Fruit fly (Drosophila melanogaster) whole organism, prepupa: ENCODE measurements around the gene pHCl-1.

Experiments used
- Blimp-1 ChIP-seq: fragments of 200-800 bp; sonication (Bioruptor generic); optimal IDR thresholded peaks from 3 replicates; lab custom pipeline; 2017; ENCODE audit warnings: missing biosample characterization, missing genetic modification characterization, mild to moderate bottlenecking, moderate library complexity, missing genetic modification reagents
- CG10669 ChIP-seq: fragments of 200-800 bp; sonication (Bioruptor generic); optimal IDR thresholded peaks from 3 replicates; lab custom pipeline; 2018; ENCODE audit warnings: missing biosample characterization, mild to moderate bottlenecking, missing genetic modification characterization, moderate library complexity
- CG11762 ChIP-seq: fragments of 200-800 bp; sonication (Bioruptor generic); optimal IDR thresholded peaks from 3 replicates; lab custom pipeline; 2016; ENCODE audit warnings: missing biosample characterization, missing genetic modification characterization; ENCODE audit not compliant: insufficient read depth
- CG15336 ChIP-seq: fragments of 200-800 bp; sonication (Bioruptor generic); IDR thresholded peaks from 2 replicates; pipeline ENCODE4 v1.3.6; 2022; ENCODE audit warnings: missing biosample characterization, missing genetic modification characterization
- CG1621 ChIP-seq: fragments of 200-800 bp; sonication (Bioruptor generic); optimal IDR thresholded peaks from 3 replicates; lab custom pipeline; 2018; ENCODE audit warnings: missing biosample characterization, mild to moderate bottlenecking, missing genetic modification characterization
- CG3032 ChIP-seq: fragments of 200-800 bp; optimal IDR thresholded peaks from 2 replicates; lab custom pipeline; 2019; ENCODE audit warnings: missing biosample characterization, mild to moderate bottlenecking, missing genetic modification characterization, moderate library complexity
- CG31627 ChIP-seq: fragments of 200-800 bp; sonication (Bioruptor generic); optimal IDR thresholded peaks from 3 replicates; lab custom pipeline; 2016; ENCODE audit warnings: missing biosample characterization, missing genetic modification characterization
- CG6163 ChIP-seq: fragments of 200-800 bp; sonication (Bioruptor generic); IDR thresholded peaks from 3 replicates; pipeline ENCODE4 v1.3.6; 2022; ENCODE audit warnings: missing biosample characterization, missing genetic modification characterization
- CG6276 ChIP-seq: fragments of 200-800 bp; sonication (Bioruptor generic); optimal IDR thresholded peaks from 2 replicates; lab custom pipeline; 2017; ENCODE audit warnings: missing biosample characterization, mild to moderate bottlenecking, missing genetic modification characterization
- CG6792 ChIP-seq: fragments of 200-800 bp; sonication (Bioruptor generic); optimal IDR thresholded peaks from 3 replicates; lab custom pipeline; 2016; ENCODE audit warnings: missing biosample characterization, missing genetic modification characterization
- CG6808 ChIP-seq: fragments of 200-800 bp; sonication (Bioruptor generic); optimal IDR thresholded peaks from 3 replicates; lab custom pipeline; 2017; ENCODE audit warnings: missing biosample characterization, missing genetic modification characterization, mild to moderate bottlenecking, moderate library complexity, missing genetic modification reagents
- CG6854 ChIP-seq: fragments of 200-800 bp; sonication (Bioruptor generic); optimal IDR thresholded peaks from 2 replicates; lab custom pipeline; 2017; ENCODE audit warnings: missing biosample characterization, mild to moderate bottlenecking, missing genetic modification characterization
- CG8119 ChIP-seq: fragments of 200-800 bp; sonication (Bioruptor generic); IDR thresholded peaks from 3 replicates; pipeline ENCODE4 v1.3.6; 2022; ENCODE audit warnings: missing biosample characterization, missing genetic modification characterization
- CG8632 ChIP-seq: fragments of 200-800 bp; sonication (Bioruptor generic); optimal IDR thresholded peaks from 3 replicates; lab custom pipeline; 2016; ENCODE audit warnings: missing biosample characterization, missing genetic modification characterization
- CG9139 ChIP-seq: fragments of 200-800 bp; sonication (Bioruptor generic); optimal IDR thresholded peaks from 3 replicates; lab custom pipeline; 2017; ENCODE audit warnings: missing biosample characterization, mild to moderate bottlenecking, missing genetic modification characterization
- Eip75B ChIP-seq: fragments of 200-800 bp; sonication (Bioruptor generic); optimal IDR thresholded peaks from 3 replicates; lab custom pipeline; 2016; ENCODE audit warnings: missing biosample characterization, missing genetic modification characterization
- Eip78C ChIP-seq: fragments of 200-800 bp; sonication (Bioruptor generic); peaks from one replicate; lab custom pipeline; 2016; ENCODE audit warnings: missing biosample characterization, missing genetic modification characterization
- Eip93F ChIP-seq: fragments of 200-800 bp; sonication (Bioruptor generic); optimal IDR thresholded peaks from 2 replicates; lab custom pipeline; 2016; ENCODE audit warnings: missing biosample characterization, mild to moderate bottlenecking, missing genetic modification characterization
- Ets21C ChIP-seq: fragments of 200-800 bp; sonication (Bioruptor generic); optimal IDR thresholded peaks from 3 replicates; lab custom pipeline; 2016; ENCODE audit warnings: missing biosample characterization, missing genetic modification characterization
- Ets96B ChIP-seq: fragments of 200-800 bp; optimal IDR thresholded peaks from 2 replicates; lab custom pipeline; 2019; ENCODE audit warnings: missing biosample characterization, mild to moderate bottlenecking, missing genetic modification characterization, moderate library complexity
- Hr39 ChIP-seq: fragments of 200-800 bp; sonication (Bioruptor generic); optimal IDR thresholded peaks from 2 replicates; lab custom pipeline; 2016; ENCODE audit warnings: missing biosample characterization, missing genetic modification characterization
- Hr4 ChIP-seq: fragments of 200-800 bp; sonication (Bioruptor generic); optimal IDR thresholded peaks from 3 replicates; lab custom pipeline; 2016; ENCODE audit warnings: missing biosample characterization, missing genetic modification characterization
- OdsH ChIP-seq: fragments of 200-800 bp; sonication (Bioruptor generic); optimal IDR thresholded peaks from 3 replicates; lab custom pipeline; 2016; ENCODE audit warnings: missing biosample characterization, missing genetic modification characterization
- Smox ChIP-seq: fragments of 200-800 bp; sonication (Bioruptor generic); optimal IDR thresholded peaks from 3 replicates; lab custom pipeline; 2016; ENCODE audit warnings: missing biosample characterization, missing genetic modification characterization
- Sox102F ChIP-seq: fragments of 200-800 bp; sonication (Bioruptor generic); optimal IDR thresholded peaks from 2 replicates; lab custom pipeline; 2016; ENCODE audit warnings: missing biosample characterization, mild to moderate bottlenecking, missing genetic modification characterization
- Sox14 ChIP-seq: fragments of 200-800 bp; sonication (Bioruptor generic); optimal IDR thresholded peaks from 3 replicates; lab custom pipeline; 2016; ENCODE audit warnings: missing biosample characterization, missing genetic modification characterization
- Sox15 ChIP-seq: fragments of 200-800 bp; sonication (Bioruptor generic); optimal IDR thresholded peaks from 3 replicates; lab custom pipeline; 2016; ENCODE audit warnings: missing biosample characterization, missing genetic modification characterization
- achi ChIP-seq: fragments of 200-800 bp; sonication (Bioruptor generic); optimal IDR thresholded peaks from 3 replicates; lab custom pipeline; 2016; ENCODE audit warnings: missing biosample characterization, missing genetic modification characterization
- acj6 ChIP-seq: fragments of 200-800 bp; sonication (Bioruptor generic); optimal IDR thresholded peaks from 3 replicates; lab custom pipeline; 2016; ENCODE audit warnings: missing biosample characterization, missing genetic modification characterization
- cyc ChIP-seq: fragments of 200-800 bp; sonication (Bioruptor generic); optimal IDR thresholded peaks from 3 replicates; lab custom pipeline; 2016; ENCODE audit warnings: missing biosample characterization, missing genetic modification characterization
- dac ChIP-seq: fragments of 200-800 bp; sonication (Bioruptor generic); optimal IDR thresholded peaks from 2 replicates; lab custom pipeline; 2017; ENCODE audit warnings: missing biosample characterization, mild to moderate bottlenecking, missing genetic modification characterization
- dsx ChIP-seq: fragments of 200-800 bp; optimal IDR thresholded peaks from 3 replicates; lab custom pipeline; 2019; ENCODE audit warnings: missing biosample characterization, mild to moderate bottlenecking, missing genetic modification characterization, moderate library complexity; ENCODE audit not compliant: poor library complexity, severe bottlenecking
- eg ChIP-seq: fragments of 200-800 bp; sonication (Bioruptor generic); IDR thresholded peaks from 3 replicates; pipeline ENCODE4 v1.3.6; 2022; ENCODE audit warnings: missing biosample characterization, missing genetic modification characterization
- esn ChIP-seq: fragments of 200-800 bp; sonication (Bioruptor generic); optimal IDR thresholded peaks from 2 replicates; lab custom pipeline; 2016; ENCODE audit warnings: missing biosample characterization, mild to moderate bottlenecking, missing genetic modification characterization, moderate library complexity
- fd59A ChIP-seq: fragments of 200-800 bp; sonication (Bioruptor generic); optimal IDR thresholded peaks from 2 replicates; lab custom pipeline; 2017; ENCODE audit warnings: missing biosample characterization, mild to moderate bottlenecking, missing genetic modification characterization, missing genetic modification reagents
- fkh ChIP-seq: fragments of 200-800 bp; sonication (Bioruptor generic); optimal IDR thresholded peaks from 3 replicates; lab custom pipeline; 2017; ENCODE audit warnings: missing biosample characterization, mild to moderate bottlenecking, missing genetic modification characterization, moderate library complexity
- lz ChIP-seq: fragments of 200-800 bp; sonication (Bioruptor generic); optimal IDR thresholded peaks from 3 replicates; lab custom pipeline; 2016; ENCODE audit warnings: missing biosample characterization, missing genetic modification characterization
- spab ChIP-seq: fragments of 200-800 bp; sonication (Bioruptor generic); optimal IDR thresholded peaks from 2 replicates; lab custom pipeline; 2017; ENCODE audit warnings: missing biosample characterization, mild to moderate bottlenecking, missing genetic modification characterization, missing genetic modification reagents
- ss ChIP-seq, 2 experiments: fragments of 200-800 bp; sonication (Bioruptor generic); optimal IDR thresholded peaks; 2 replicates in 1 of 2; 3 replicates in 1 of 2; lab custom pipeline; 2017 to 2018; ENCODE audit warnings: mild to moderate bottlenecking in 2 of 2, missing biosample characterization in 2 of 2, missing genetic modification characterization in 2 of 2, moderate library complexity in 1 of 2
- topi ChIP-seq: fragments of 200-800 bp; sonication (Bioruptor generic); optimal IDR thresholded peaks from 3 replicates; lab custom pipeline; 2016; ENCODE audit warnings: missing biosample characterization, missing genetic modification characterization

The pHCl-1 gene

DNA sequence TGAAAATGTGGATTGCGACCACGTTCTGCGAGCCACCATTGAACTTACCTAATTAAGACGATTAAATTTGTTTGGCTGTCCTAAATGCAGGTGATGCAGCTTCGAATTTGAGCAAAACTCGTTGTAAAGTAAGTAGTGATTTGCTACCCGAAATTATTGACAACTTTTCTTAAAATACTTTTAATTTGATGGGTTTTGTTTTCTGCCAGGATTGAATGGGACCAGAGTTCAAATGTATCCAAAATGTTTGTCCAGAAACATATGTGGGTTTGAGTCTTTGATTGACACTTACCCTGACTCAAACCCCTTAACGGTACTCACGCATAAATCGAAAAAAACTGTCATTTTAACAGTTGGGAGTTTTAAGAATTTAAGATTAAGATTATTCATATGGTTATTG lies 61.6 kb downstream of the pHCl-1 start, which contains the start of gene CG15715:
CG15715 (minus strand) TSS at position 274 of the 400 bp plus-strand sequence.
- TF ChIP-seq Ets21C (GFP tag; lab: Kevin White, UChicago): no peak
- TF ChIP-seq CG3032 (tag; lab: Kevin White, UChicago): peak; percentile 1
- peak; percentile 4 for TF ChIP-seq Blimp-1 (GFP tag; lab: Kevin White, UChicago)

- no peak for TF ChIP-seq CG6792 (GFP tag; lab: Kevin White, UChicago)
- TF ChIP-seq Sox15 (GFP tag; lab: Kevin White, UChicago): no peak
- peak; percentile 35 for TF ChIP-seq Sox14 (GFP tag; lab: Kevin White, UChicago)
- TF ChIP-seq Blimp-1 (GFP tag; lab: Kevin White, UChicago): peak; percentile 65
- peak; percentile 49 for TF ChIP-seq Eip78C
- no peak for TF ChIP-seq CG15336 (GFP tag; lab: Robert Waterston, UW)
- no peak for TF ChIP-seq fkh (GFP tag; lab: Kevin White, UChicago)
- no peak for TF ChIP-seq Hr4 (GFP tag; lab: Kevin White, UChicago)
- TF ChIP-seq acj6 (GFP tag; lab: Kevin White, UChicago): no peak
Observed at dm6 chr3L:15834877-15835555, 63.8 kb downstream of the pHCl-1 start, which contains the start of gene CG18081. TSS of gene CG18081 (minus strand) at chr3L:15835388.

dm6 chr3L:15832146-15832545 lies 66.7 kb downstream of the pHCl-1 start, which contains the start of gene CG12713:
TSS of gene CG12713 (plus strand) at chr3L:15832464.
- TF ChIP-seq CG31627 (peak; percentile 1), Eip78C (peak; percentile 6), CG3032 (tag; lab: Kevin White, UChicago) (peak; percentile 25), OdsH (GFP tag; lab: Kevin White, UChicago) (no peak), CG15336 (GFP tag; lab: Robert Waterston, UW) (no peak), Ets96B (tag; lab: Kevin White, UChicago) (no peak), esn (peak; percentile 39), Eip75B (peak; percentile 12), fd59A (GFP tag; lab: Kevin White, UChicago) (no peak), CG6276 (GFP tag; lab: Kevin White, UChicago) (no peak), Hr4 (GFP tag; lab: Kevin White, UChicago) (no peak), lz (GFP tag; lab: Kevin White, UChicago) (peak; percentile 28), dsx (GFP tag; lab: Kevin White, UChicago) (no peak), CG9139 (GFP tag; lab: Kevin White, UChicago) (no peak), ss (GFP tag; optimal IDR thresholded peaks at IDR 0.05; lab: Kevin White, UChicago) (no peak), Sox14 (GFP tag; lab: Kevin White, UChicago) (peak; percentile 27), eg (GFP tag; lab: Robert Waterston, UW) (no peak), Eip93F (GFP tag; lab: Kevin White, UChicago) (no peak), Hr39 (GFP tag; lab: Kevin White, UChicago) (peak; percentile 17), CG8632 (GFP tag; lab: Kevin White, UChicago) (no peak)
- TF ChIP-seq, all 60 proteins: peak for 8

- TF ChIP-seq Hr39 (GFP tag; lab: Kevin White, UChicago) (peak; percentile 84), CG8632 (GFP tag; lab: Kevin White, UChicago) (peak; percentile 90), cyc (GFP tag; lab: Kevin White, UChicago) (peak; percentile 79), Sox102F (GFP tag; lab: Kevin White, UChicago) (peak; percentile 84), CG6854 (GFP tag; lab: Kevin White, UChicago) (peak; percentile 92), CG10669 (GFP tag; lab: Kevin White, UChicago) (peak; percentile 88), Smox (GFP tag; lab: Kevin White, UChicago) (peak; percentile 86), CG6163 (GFP tag; lab: Robert Waterston, UW) (peak; percentile 77; the same call in 2 of the 3 replicates), Eip93F (GFP tag; lab: Kevin White, UChicago) (peak; percentile 78), CG6808 (GFP tag; lab: Kevin White, UChicago) (peak; percentile 94), CG1621 (tag; lab: Kevin White, UChicago) (peak; percentile 78), topi (GFP tag; lab: Kevin White, UChicago) (peak; percentile 83), dac (GFP tag; lab: Kevin White, UChicago) (no peak), CG8119 (peak; percentile 88), Eip75B (peak; percentile 86), lz (GFP tag; lab: Kevin White, UChicago) (peak; percentile 86), spab (GFP tag; lab: Kevin White, UChicago) (peak; percentile 88), achi (GFP tag; lab: Kevin White, UChicago) (peak; percentile 90), ss (GFP tag; optimal IDR thresholded peaks at IDR 0.05; lab: Kevin White, UChicago) (peak in 1 of 2 experiments; percentile 94), CG6276 (GFP tag; lab: Kevin White, UChicago) (no peak), dsx (GFP tag; lab: Kevin White, UChicago) (no peak), fkh (GFP tag; lab: Kevin White, UChicago) (peak; percentile 68), CG11762 (peak; percentile 90)
Observed at dm6 chr3L:15826985-15827635, 71.7 kb downstream of the pHCl-1 start.
